Worm (Caenorhabditis elegans): ENCODE data around the gene C25F9.10.
A peak's percentile ranks its signal among the peaks of the same experiment; 100 is the strongest.

The C25F9.10 gene

DNA sequence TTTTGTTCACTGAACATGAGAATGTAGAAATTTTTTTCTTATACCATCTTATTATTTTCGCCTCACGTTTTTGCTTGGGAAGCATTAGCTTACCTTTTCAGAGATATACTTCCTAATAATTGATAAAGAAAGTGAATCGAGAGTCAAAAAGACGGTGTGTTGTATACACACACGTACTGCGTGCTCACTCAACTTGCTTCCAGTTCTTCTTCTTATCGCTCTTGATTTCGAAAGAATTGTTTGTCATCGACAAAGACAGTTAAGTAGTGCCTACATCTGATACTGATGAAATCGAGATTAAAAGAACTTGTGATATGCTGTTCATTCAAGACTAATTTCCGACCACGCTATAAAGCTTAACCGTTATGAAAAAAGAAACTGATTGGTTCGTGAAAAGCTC is 5.1 kb downstream of the C25F9.10 start, which contains the start of gene C25F9.5:
Gene C25F9.5, minus strand, starts transcription at position 195 of the 400 bp plus-strand sequence.
- TF ChIP-seq hlh-1 (tag; optimal IDR thresholded peaks at IDR 0.05) (no peak), blmp-1 (tag; optimal IDR thresholded peaks at IDR 0.05) (no peak), elt-1 (tag; optimal IDR thresholded peaks at IDR 0.05; ENCODE audit: borderline replicate concordance, insufficient read depth) (no peak), flh-1 (GFP tag; optimal IDR thresholded peaks at IDR 0.05) (no peak), unc-120 (tag; optimal IDR thresholded peaks at IDR 0.05; ENCODE audit: poor library complexity, severe bottlenecking) (no peak), unc-62 (GFP tag; optimal IDR thresholded peaks at IDR 0.05) (no peak), pha-4 (tag; optimal IDR thresholded peaks at IDR 0.05) (no peak), sem-2 (GFP tag; optimal IDR thresholded peaks at IDR 0.05) (no peak), zip-8 (tag; optimal IDR thresholded peaks at IDR 0.05) (no peak), M03D4.4 (tag; optimal IDR thresholded peaks at IDR 0.05) (no peak), ztf-11 (tag; optimal IDR thresholded peaks at IDR 0.05) (no peak), mls-2 (tag; optimal IDR thresholded peaks at IDR 0.05) (no peak), nhr-28 (tag; optimal IDR thresholded peaks at IDR 0.05) (no peak), sptf-1 (tag; optimal IDR thresholded peaks at IDR 0.05) (no peak), snpc-4 (tag; optimal IDR thresholded peaks at IDR 0.05) (no peak), nhr-76 (tag; optimal IDR thresholded peaks at IDR 0.05) (no peak)

DNA sequence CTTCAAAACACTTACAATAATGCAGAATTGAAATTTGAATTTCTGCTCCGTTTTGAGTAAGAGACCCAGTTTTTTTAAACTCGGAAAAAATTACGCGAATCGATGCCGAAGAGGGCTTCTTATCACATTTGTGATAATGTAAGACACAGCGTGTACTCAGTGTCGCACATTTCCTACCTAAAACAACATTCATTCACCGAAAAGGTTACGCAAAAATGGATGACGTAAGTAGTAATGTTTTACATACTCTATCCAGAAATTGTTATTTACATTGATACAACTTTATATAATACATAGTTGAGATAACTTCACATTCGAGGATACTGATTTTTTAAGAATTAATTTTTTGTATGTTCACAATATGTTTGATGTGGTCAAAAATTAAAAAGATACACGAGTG is 10.9 kb downstream of the C25F9.10 start, which contains the start of the genes C25F9.4 and C25F9.9:
Gene C25F9.4, minus strand, starts transcription at position 101 of the 400 bp plus-strand sequence.
Gene C25F9.9, plus strand, starts transcription at position 137 of the 400 bp plus-strand sequence.
- TF ChIP-seq ztf-11 (tag; optimal IDR thresholded peaks at IDR 0.05) (no peak), blmp-1 (tag; optimal IDR thresholded peaks at IDR 0.05) (no peak), ceh-43 (GFP tag; optimal IDR thresholded peaks at IDR 0.05) (no peak), mep-1 (tag; optimal IDR thresholded peaks at IDR 0.05) (no peak), nhr-28 (tag; optimal IDR thresholded peaks at IDR 0.05) (no peak), zip-8 (tag; optimal IDR thresholded peaks at IDR 0.05) (no peak), ham-2 (GFP tag; optimal IDR thresholded peaks at IDR 0.05) (no peak), sptf-1 (tag; optimal IDR thresholded peaks at IDR 0.05) (no peak), ceh-39 (tag; optimal IDR thresholded peaks at IDR 0.05) (no peak), nhr-237 (tag; optimal IDR thresholded peaks at IDR 0.05) (no peak), M03D4.4 (tag; optimal IDR thresholded peaks at IDR 0.05) (no peak), mls-2 (tag; optimal IDR thresholded peaks at IDR 0.05) (no peak), drap-1 (GFP tag; optimal IDR thresholded peaks at IDR 0.05) (no peak), tbx-8 (GFP tag; optimal IDR thresholded peaks at IDR 0.05) (no peak)

- TF ChIP-seq lsy-2 (tag; optimal IDR thresholded peaks at IDR 0.05): no peak
- TF ChIP-seq elt-3 (tag; optimal IDR thresholded peaks at IDR 0.05): no peak
- no peak for TF ChIP-seq nhr-2 (tag; optimal IDR thresholded peaks at IDR 0.05)
- no peak for TF ChIP-seq lin-32 (GFP tag; optimal IDR thresholded peaks at IDR 0.05)
- no peak for TF ChIP-seq hlh-1 (tag; optimal IDR thresholded peaks at IDR 0.05)
- TF ChIP-seq blmp-1 (tag; optimal IDR thresholded peaks at IDR 0.05): no peak
- TF ChIP-seq unc-39 (tag; optimal IDR thresholded peaks at IDR 0.05): no peak
- no peak for TF ChIP-seq unc-120 (tag; optimal IDR thresholded peaks at IDR 0.05; ENCODE audit: poor library complexity, severe bottlenecking)
- TF ChIP-seq flh-1 (GFP tag; optimal IDR thresholded peaks at IDR 0.05): no peak
- no peak for TF ChIP-seq lin-13 (tag; optimal IDR thresholded peaks at IDR 0.05)
- TF ChIP-seq cnd-1 (tag; optimal IDR thresholded peaks at IDR 0.05): no peak
- TF ChIP-seq elt-1 (tag; optimal IDR thresholded peaks at IDR 0.05; ENCODE audit: borderline replicate concordance, insufficient read depth): no peak
- TF ChIP-seq ham-2 (GFP tag; optimal IDR thresholded peaks at IDR 0.05): no peak
- TF ChIP-seq ces-1 (GFP tag; optimal IDR thresholded peaks at IDR 0.05): no peak
- TF ChIP-seq ceh-43 (GFP tag; optimal IDR thresholded peaks at IDR 0.05): no peak
- TF ChIP-seq ceh-83 (GFP tag; optimal IDR thresholded peaks at IDR 0.05): no peak
- TF ChIP-seq tbx-8 (GFP tag; optimal IDR thresholded peaks at IDR 0.05): no peak
- TF ChIP-seq nhr-28 (tag; optimal IDR thresholded peaks at IDR 0.05): no peak
These were observed 12.3 kb downstream of the C25F9.10 start, which contains the start of gene C25F9.15 for ce11 chrV:19417836-19418235. Gene C25F9.15 (plus strand): TSS chrV:19418136.

- TF ChIP-seq bed-3 (GFP tag; optimal IDR thresholded peaks at IDR 0.05): no peak
- no peak for TF ChIP-seq ceh-43 (GFP tag; optimal IDR thresholded peaks at IDR 0.05)
- TF ChIP-seq ztf-11 (tag; optimal IDR thresholded peaks at IDR 0.05): no peak
- no peak for TF ChIP-seq nhr-237 (tag; optimal IDR thresholded peaks at IDR 0.05)
- peak; percentile 99 for TF ChIP-seq zip-8 (tag; optimal IDR thresholded peaks at IDR 0.05)
- no peak for TF ChIP-seq mls-2 (tag; optimal IDR thresholded peaks at IDR 0.05)
- TF ChIP-seq mab-5 (tag; optimal IDR thresholded peaks at IDR 0.05): no peak
- no peak for TF ChIP-seq ham-2 (GFP tag; optimal IDR thresholded peaks at IDR 0.05)
These were observed 15.6 kb downstream of the C25F9.10 start, which contains the start of gene C25F9.2 for ce11 chrV:19421131-19421530. Gene C25F9.2 (plus strand): TSS chrV:19421471.
